Worm (Caenorhabditis elegans) whole organism, late embryonic: Measurements from ENCODE around the gene F26F4.6.

Experiments used
- C08G9.2 ChIP-seq: sonication (generic microtip); optimal IDR thresholded peaks from 2 replicates; lab custom pipeline; 2016; ENCODE audit warnings: mild to moderate bottlenecking, missing genetic modification characterization, moderate library complexity, missing compliant biosample characterization
- K02D7.2 ChIP-seq: sonication (generic microtip); optimal IDR thresholded peaks from 2 replicates; lab custom pipeline; 2017; ENCODE audit warnings: mild to moderate bottlenecking, missing genetic modification characterization, missing compliant biosample characterization
- K09A11.1 ChIP-seq: sonication (generic microtip); optimal IDR thresholded peaks from 2 replicates; lab custom pipeline; 2017; ENCODE audit warnings: antibody characterized with exemption, mild to moderate bottlenecking, missing genetic modification characterization, missing compliant biosample characterization; ENCODE audit not compliant: insufficient read depth
- ceh-14 ChIP-seq: sonication (generic microtip); optimal IDR thresholded peaks from 2 replicates; lab custom pipeline; 2016; ENCODE audit warnings: missing genotype, missing genetic modification characterization, missing compliant biosample characterization
- ceh-19 ChIP-seq: fragments of 200-800 bp; sonication (Bioruptor generic); optimal IDR thresholded peaks from 2 replicates; lab custom pipeline; 2018; ENCODE audit warnings: mild to moderate bottlenecking, missing genetic modification characterization, missing compliant biosample characterization
- ceh-2 ChIP-seq: sonication (generic microtip); optimal IDR thresholded peaks from 2 replicates; lab custom pipeline; 2016; ENCODE audit warnings: missing genotype, missing genetic modification characterization, missing compliant biosample characterization
- ceh-31 ChIP-seq: sonication (generic microtip); optimal IDR thresholded peaks from 2 replicates; lab custom pipeline; 2016; ENCODE audit warnings: missing genetic modification characterization, missing compliant biosample characterization
- ceh-34 ChIP-seq: sonication (generic microtip); optimal IDR thresholded peaks from 2 replicates; lab custom pipeline; 2016; ENCODE audit warnings: mild to moderate bottlenecking, missing genetic modification characterization, missing compliant biosample characterization
- che-1 ChIP-seq: sonication (generic microtip); optimal IDR thresholded peaks from 2 replicates; lab custom pipeline; 2016; ENCODE audit warnings: mild to moderate bottlenecking, missing genetic modification characterization, missing compliant biosample characterization
- dmd-4 ChIP-seq: sonication (generic microtip); optimal IDR thresholded peaks from 2 replicates; lab custom pipeline; 2016; ENCODE audit warnings: borderline replicate concordance, missing genetic modification characterization, missing compliant biosample characterization
- elt-2 ChIP-seq: sonication (generic microtip); optimal IDR thresholded peaks from 2 replicates; lab custom pipeline; 2016; ENCODE audit warnings: missing genetic modification reagents, missing genetic modification characterization, missing compliant biosample characterization
- eyg-1 ChIP-seq: sonication (generic microtip); optimal IDR thresholded peaks from 2 replicates; lab custom pipeline; 2016; ENCODE audit warnings: missing genotype, missing genetic modification characterization, missing compliant biosample characterization
- fax-1 ChIP-seq: sonication (generic microtip); optimal IDR thresholded peaks from 2 replicates; lab custom pipeline; 2016; ENCODE audit warnings: missing genotype, missing genetic modification characterization, missing compliant biosample characterization
- fkh-10 ChIP-seq: fragments of 150-350 bp; optimal IDR thresholded peaks from 2 replicates; lab custom pipeline; 2014; ENCODE audit warnings: missing biosample characterization, missing genetic modification reagents, missing genetic modification characterization
- hlh-15 ChIP-seq: sonication (generic microtip); optimal IDR thresholded peaks from 2 replicates; lab custom pipeline; 2016; ENCODE audit warnings: missing genetic modification characterization, missing compliant biosample characterization
- hlh-6 ChIP-seq: sonication (generic microtip); optimal IDR thresholded peaks from 2 replicates; lab custom pipeline; 2016; ENCODE audit warnings: missing genotype, missing genetic modification characterization, missing compliant biosample characterization
- lim-6 ChIP-seq: sonication (generic microtip); optimal IDR thresholded peaks from 2 replicates; lab custom pipeline; 2016; ENCODE audit warnings: missing genetic modification characterization, missing compliant biosample characterization
- lin-11 ChIP-seq: fragments of 200-800 bp; sonication (Bioruptor generic); optimal IDR thresholded peaks from 2 replicates; lab custom pipeline; 2018; ENCODE audit warnings: mild to moderate bottlenecking, missing genetic modification characterization, missing compliant biosample characterization
- madf-2 ChIP-seq: sonication (generic microtip); optimal IDR thresholded peaks from 2 replicates; lab custom pipeline; 2017; ENCODE audit warnings: missing genetic modification characterization, missing compliant biosample characterization
- mec-3 ChIP-seq: sonication (generic microtip); optimal IDR thresholded peaks from 2 replicates; lab custom pipeline; 2016; ENCODE audit warnings: borderline replicate concordance, missing genetic modification characterization, missing compliant biosample characterization
- npax-4 ChIP-seq: sonication (generic microtip); optimal IDR thresholded peaks from 2 replicates; lab custom pipeline; 2016; ENCODE audit warnings: missing genetic modification characterization, missing compliant biosample characterization
- odd-2 ChIP-seq: sonication (generic microtip); optimal IDR thresholded peaks from 2 replicates; lab custom pipeline; 2017; ENCODE audit warnings: antibody characterized with exemption, mild to moderate bottlenecking, missing genetic modification characterization, missing compliant biosample characterization
- pag-3 ChIP-seq: sonication (generic microtip); optimal IDR thresholded peaks from 2 replicates; lab custom pipeline; 2016; ENCODE audit warnings: missing compliant biosample characterization, missing genetic modification characterization, borderline replicate concordance
- pha-4 ChIP-seq: fragments of 150-350 bp; optimal IDR thresholded peaks from 2 replicates; lab custom pipeline; 2018; ENCODE audit warnings: missing biosample characterization, missing genetic modification reagents, missing genetic modification characterization
- pros-1 ChIP-seq: fragments of 150-350 bp; optimal IDR thresholded peaks from 2 replicates; lab custom pipeline; 2014; ENCODE audit warnings: missing biosample characterization, missing genetic modification reagents, missing genetic modification characterization
- sdc-2 ChIP-seq: sonication (generic microtip); optimal IDR thresholded peaks from 2 replicates; lab custom pipeline; 2016; ENCODE audit warnings: missing genotype, missing genetic modification characterization, missing compliant biosample characterization
- syd-9 ChIP-seq: sonication (generic microtip); optimal IDR thresholded peaks from 2 replicates; lab custom pipeline; 2016; ENCODE audit warnings: mild to moderate bottlenecking, missing genetic modification characterization, moderate library complexity, missing compliant biosample characterization
- tbx-7 ChIP-seq: sonication (generic microtip); optimal IDR thresholded peaks from 2 replicates; lab custom pipeline; 2016; ENCODE audit warnings: missing genotype, missing genetic modification characterization, missing compliant biosample characterization
- unc-3 ChIP-seq, 2 experiments: fragments of 200-800 bp in 1 of 2; sonication (Bioruptor generic) in 1 of 2; sonication (generic microtip) in 1 of 2; conservative IDR thresholded peaks in 1 of 2; optimal IDR thresholded peaks in 1 of 2; 2 replicates each; pipeline versions ENCODE4 v1.3.6 to Lab custom; 2016 to 2022; ENCODE audit warnings: missing compliant biosample characterization in 2 of 2, missing genetic modification characterization in 2 of 2, missing genetic modification reagents in 1 of 2
- unc-42 ChIP-seq: sonication (generic microtip); optimal IDR thresholded peaks from 2 replicates; lab custom pipeline; 2016; ENCODE audit warnings: missing genotype, missing genetic modification characterization, missing compliant biosample characterization
- unc-55 ChIP-seq: sonication (generic microtip); optimal IDR thresholded peaks from 2 replicates; lab custom pipeline; 2017; ENCODE audit warnings: missing biosample characterization, missing genetic modification reagents, missing genetic modification characterization

F26F4.6 gene

ce11 chrIII:4879445-4879844, 14.0 kb downstream of the F26F4.6 start, which contains the start of gene C35D10.1:
TSS of gene C35D10.1 (plus strand) at chrIII:4879745.
- TF ChIP-seq unc-55 (GFP tag; lab: Kevin White, UChicago) (no peak), pag-3 (no peak), fkh-10 (GFP tag; lab: Kevin White, UChicago) (no peak)
- TF ChIP-seq, all 69 proteins: peak for 0

- no peak for TF ChIP-seq K02D7.2 (tag; lab: Kevin White, UChicago)
- TF ChIP-seq unc-42 (tag; lab: Kevin White, UChicago), result peak; percentile 22
- no peak for TF ChIP-seq ceh-14 (tag; lab: Kevin White, UChicago)
- no peak for TF ChIP-seq C08G9.2
- TF ChIP-seq eyg-1, result no peak
- TF ChIP-seq pros-1 (tag; lab: Kevin White, UChicago), result no peak
- TF ChIP-seq ceh-34, result no peak
- no peak for TF ChIP-seq sdc-2
- no peak for TF ChIP-seq madf-2 (tag; lab: Kevin White, UChicago)
- no peak for TF ChIP-seq ceh-31 (tag; lab: Kevin White, UChicago)
- no peak for TF ChIP-seq hlh-15 (tag; lab: Kevin White, UChicago)
- no peak for TF ChIP-seq dmd-4 (tag; lab: Kevin White, UChicago)
- peak; percentile 21 for TF ChIP-seq elt-2 (tag; lab: Kevin White, UChicago)
- TF ChIP-seq che-1 (tag; lab: Kevin White, UChicago), result no peak
- TF ChIP-seq unc-55 (GFP tag; lab: Kevin White, UChicago), result no peak
Observed at ce11 chrIII:4878281-4878680, 15.2 kb downstream of the F26F4.6 start, which contains the start of the genes tost-1 and arx-6. TSS of gene tost-1 (minus strand) at chrIII:4878311. TSS of gene arx-6 (plus strand) at chrIII:4878658.

- TF ChIP-seq syd-9 (tag; lab: Kevin White, UChicago) (no peak), ceh-31 (tag; lab: Kevin White, UChicago) (peak; percentile 24), tbx-7 (tag; lab: Kevin White, UChicago) (no peak)
Observed at ce11 chrIII:4875663-4876062, 17.8 kb downstream of the F26F4.6 start.

- TF ChIP-seq K02D7.2 (tag; lab: Kevin White, UChicago) (no peak), lim-6 (no peak), K09A11.1 (tag; lab: Kevin White, UChicago) (no peak), dmd-4 (tag; lab: Kevin White, UChicago) (no peak), fkh-10 (GFP tag; lab: Kevin White, UChicago) (no peak)
Observed at ce11 chrIII:4874671-4875070, 18.8 kb downstream of the F26F4.6 start, which contains the start of gene C35D10.12. TSS of gene C35D10.12 (minus strand) at chrIII:4874771.

ce11 chrIII:4873395-4873794, 20.0 kb downstream of the F26F4.6 start:
- TF ChIP-seq hlh-6 (tag; lab: Kevin White, UChicago) (no peak), syd-9 (tag; lab: Kevin White, UChicago) (no peak), unc-3 (GFP tag; conservative IDR thresholded peaks at IDR 0.05; lab: Robert Waterston, UW) (no peak), unc-3 (tag; optimal IDR thresholded peaks at IDR 0.05; lab: Kevin White, UChicago) (no peak), pha-4 (tag; lab: Kevin White, UChicago) (no peak)

- no peak for TF ChIP-seq madf-2 (tag; lab: Kevin White, UChicago)
- no peak for TF ChIP-seq unc-3 (GFP tag; conservative IDR thresholded peaks at IDR 0.05; lab: Robert Waterston, UW)
- no peak for TF ChIP-seq unc-3 (tag; optimal IDR thresholded peaks at IDR 0.05; lab: Kevin White, UChicago)
- TF ChIP-seq C08G9.2, result no peak
- TF ChIP-seq hlh-15 (tag; lab: Kevin White, UChicago), result no peak
- no peak for TF ChIP-seq npax-4 (tag; lab: Kevin White, UChicago)
- TF ChIP-seq K09A11.1 (tag; lab: Kevin White, UChicago), result no peak
- TF ChIP-seq lin-11, result no peak
- no peak for TF ChIP-seq fax-1
- TF ChIP-seq mec-3 (tag; lab: Kevin White, UChicago), result no peak
- no peak for TF ChIP-seq odd-2 (tag; lab: Kevin White, UChicago)
- TF ChIP-seq ceh-19 (GFP tag; lab: Kevin White, UChicago), result no peak
- no peak for TF ChIP-seq ceh-2 (tag; lab: Kevin White, UChicago)
- TF ChIP-seq, all 69 proteins: peak for 0
Observed at ce11 chrIII:4870478-4870877, 23.0 kb downstream of the F26F4.6 start, which contains the start of gene gipc-1. TSS of gene gipc-1 (plus strand) at chrIII:4870778.
